Fruit fly (Drosophila melanogaster) whole organism, embryonic: Measurements from ENCODE around the gene Naxe.

ENCODE experiments used
- Abd-B ChIP-seq: fragments of 200-800 bp; sonication (Bioruptor generic); optimal IDR thresholded peaks from 2 replicates; lab custom pipeline; 2018; ENCODE audit warnings: missing biosample characterization, mild to moderate bottlenecking, missing genetic modification characterization, moderate library complexity
- CG10543 ChIP-seq: fragments of 200-800 bp; sonication (Bioruptor generic); optimal IDR thresholded peaks from 3 replicates; lab custom pipeline; 2017; ENCODE audit warnings: missing biosample characterization, mild to moderate bottlenecking, missing genetic modification characterization, moderate library complexity
- CG10959 ChIP-seq: fragments of 200-800 bp; sonication (Bioruptor generic); IDR thresholded peaks from 2 replicates; pipeline ENCODE4 v1.3.6; 2022; ENCODE audit warnings: missing biosample characterization, missing genetic modification characterization
- CG12769 ChIP-seq: fragments of 200-800 bp; sonication (Bioruptor generic); optimal IDR thresholded peaks from 2 replicates; lab custom pipeline; 2019; ENCODE audit warnings: missing biosample characterization, mild to moderate bottlenecking, missing genetic modification characterization, moderate library complexity
- CG13287 ChIP-seq: fragments of 200-800 bp; sonication (Bioruptor generic); IDR thresholded peaks from 2 replicates; pipeline ENCODE4 v1.3.6; 2022; ENCODE audit warnings: missing biosample characterization, missing genetic modification characterization; ENCODE audit not compliant: partially characterized antibody
- CG13775 ChIP-seq: fragments of 200-800 bp; sonication (Bioruptor generic); optimal IDR thresholded peaks from 3 replicates; lab custom pipeline; 2017; ENCODE audit warnings: missing biosample characterization, mild to moderate bottlenecking, missing genetic modification characterization
- CG15011 ChIP-seq: fragments of 200-800 bp; sonication (Bioruptor generic); optimal IDR thresholded peaks from 3 replicates; lab custom pipeline; 2018; ENCODE audit warnings: missing biosample characterization, mild to moderate bottlenecking, missing genetic modification characterization
- CG2116 ChIP-seq: fragments of 200-800 bp; sonication (Bioruptor generic); optimal IDR thresholded peaks from 3 replicates; lab custom pipeline; 2018; ENCODE audit warnings: missing biosample characterization, mild to moderate bottlenecking, missing genetic modification characterization
- CG30020 ChIP-seq: fragments of 200-800 bp; optimal IDR thresholded peaks from 2 replicates; lab custom pipeline; 2019; ENCODE audit warnings: missing biosample characterization, mild to moderate bottlenecking, missing genetic modification characterization, moderate library complexity
- CG3163 ChIP-seq: fragments of 200-800 bp; sonication (Bioruptor generic); optimal IDR thresholded peaks from 3 replicates; lab custom pipeline; 2016; ENCODE audit warnings: missing biosample characterization, missing genetic modification characterization
- CG32532 ChIP-seq: fragments of 200-800 bp; sonication (Bioruptor generic); IDR thresholded peaks from 2 replicates; pipeline ENCODE4 v1.3.6; 2022; ENCODE audit warnings: missing biosample characterization, missing genetic modification characterization
- CG5180 ChIP-seq: fragments of 200-800 bp; sonication (Bioruptor generic); optimal IDR thresholded peaks from 3 replicates; lab custom pipeline; 2017; ENCODE audit warnings: missing biosample characterization, missing genetic modification characterization, mild to moderate bottlenecking, moderate library complexity, missing genetic modification reagents
- CG6765 ChIP-seq: fragments of 200-800 bp; sonication (Bioruptor generic); optimal IDR thresholded peaks from 3 replicates; lab custom pipeline; 2017; ENCODE audit warnings: missing biosample characterization, mild to moderate bottlenecking, missing genetic modification characterization
- CG6791 ChIP-seq: fragments of 200-800 bp; sonication (Bioruptor generic); IDR thresholded peaks from 3 replicates; pipeline ENCODE4 v1.3.6; 2022; ENCODE audit warnings: missing biosample characterization, missing genetic modification characterization; ENCODE audit not compliant: partially characterized antibody
- CG7372 ChIP-seq: fragments of 200-800 bp; sonication (Bioruptor generic); IDR thresholded peaks from 2 replicates; pipeline ENCODE4 v1.3.6; 2022; ENCODE audit warnings: missing biosample characterization, missing genetic modification characterization
- CG8944 ChIP-seq: fragments of 200-800 bp; sonication (Bioruptor generic); optimal IDR thresholded peaks from 3 replicates; lab custom pipeline; 2016; ENCODE audit warnings: missing biosample characterization, missing genetic modification characterization
- CG9609 ChIP-seq: fragments of 200-800 bp; sonication (Bioruptor generic); optimal IDR thresholded peaks from 3 replicates; lab custom pipeline; 2016; ENCODE audit warnings: missing biosample characterization, missing genetic modification characterization
- Chrac-16 ChIP-seq: fragments of 200-800 bp; sonication (Bioruptor generic); optimal IDR thresholded peaks from 3 replicates; lab custom pipeline; 2016; ENCODE audit warnings: missing biosample characterization, missing genetic modification characterization
- Deaf1 ChIP-seq: fragments of 200-800 bp; optimal IDR thresholded peaks from 3 replicates; lab custom pipeline; 2019; ENCODE audit warnings: missing biosample characterization, mild to moderate bottlenecking, missing genetic modification characterization, moderate library complexity
- Dip3 ChIP-seq: fragments of 200-800 bp; sonication (Bioruptor generic); optimal IDR thresholded peaks from 3 replicates; lab custom pipeline; 2016; ENCODE audit warnings: missing biosample characterization, missing genetic modification characterization
- H2.0 ChIP-seq: fragments of 200-800 bp; sonication (Bioruptor generic); IDR thresholded peaks from 2 replicates; pipeline ENCODE4 v1.3.6; 2022; ENCODE audit warnings: missing biosample characterization, missing genetic modification characterization
- Rx ChIP-seq: fragments of 200-800 bp; sonication (Bioruptor generic); IDR thresholded peaks from 2 replicates; pipeline ENCODE4 v1.3.6; 2022; ENCODE audit warnings: missing biosample characterization, missing genetic modification characterization
- Sin3A ChIP-seq: fragments of >200 bp; optimal IDR thresholded peaks from 2 replicates; lab custom pipeline; 2018
- az2 ChIP-seq: fragments of 200-800 bp; sonication (Bioruptor generic); optimal IDR thresholded peaks from 3 replicates; lab custom pipeline; 2016; ENCODE audit warnings: missing biosample characterization, missing genetic modification characterization
- bowl ChIP-seq: fragments of 200-800 bp; sonication (Bioruptor generic); IDR thresholded peaks from 2 replicates; pipeline ENCODE4 v1.3.6; 2022; ENCODE audit warnings: missing biosample characterization, missing genetic modification characterization
- cato ChIP-seq: fragments of 200-800 bp; sonication (Bioruptor generic); optimal IDR thresholded peaks from 2 replicates; lab custom pipeline; 2016; ENCODE audit warnings: missing biosample characterization, missing genetic modification characterization, borderline replicate concordance
- caup ChIP-seq: fragments of 200-800 bp; sonication (Bioruptor generic); optimal IDR thresholded peaks from 3 replicates; lab custom pipeline; 2017; ENCODE audit warnings: missing biosample characterization, mild to moderate bottlenecking, missing genetic modification characterization, moderate library complexity; ENCODE audit not compliant: severe bottlenecking
- chn ChIP-seq: fragments of 200-800 bp; sonication (Bioruptor generic); optimal IDR thresholded peaks from 2 replicates; lab custom pipeline; 2016; ENCODE audit warnings: missing biosample characterization, missing genetic modification characterization
- cwo ChIP-seq: fragments of 200-800 bp; sonication (Bioruptor generic); optimal IDR thresholded peaks from 3 replicates; lab custom pipeline; 2017; ENCODE audit warnings: missing biosample characterization, missing genetic modification characterization, mild to moderate bottlenecking, moderate library complexity, missing genetic modification reagents
- da ChIP-seq: fragments of 200-800 bp; sonication (Bioruptor generic); optimal IDR thresholded peaks from 2 replicates; lab custom pipeline; 2016; ENCODE audit warnings: missing biosample characterization, missing genetic modification characterization
- fd102C ChIP-seq: fragments of 200-800 bp; sonication (Bioruptor generic); optimal IDR thresholded peaks from 2 replicates; lab custom pipeline; 2018; ENCODE audit warnings: missing biosample characterization, mild to moderate bottlenecking, missing genetic modification characterization, moderate library complexity
- fd96Cb ChIP-seq: fragments of 200-800 bp; sonication (Bioruptor generic); optimal IDR thresholded peaks from 2 replicates; lab custom pipeline; 2018; ENCODE audit warnings: missing biosample characterization, mild to moderate bottlenecking, missing genetic modification characterization, moderate library complexity
- h ChIP-seq: fragments of >200 bp; optimal IDR thresholded peaks from 2 replicates; lab custom pipeline; 2017
- insv ChIP-seq, 2 experiments: fragments of 200-800 bp; sonication (Bioruptor generic); optimal IDR thresholded peaks; 3 replicates each; lab custom pipeline; 2016 to 2018; ENCODE audit warnings: missing biosample characterization in 2 of 2, missing genetic modification characterization in 2 of 2
- jigr1 ChIP-seq: fragments of 200-800 bp; sonication (Bioruptor generic); IDR thresholded peaks from 3 replicates; pipeline ENCODE4 v1.3.6; 2022; ENCODE audit warnings: missing biosample characterization, missing genetic modification characterization
- kay ChIP-seq: fragments of 200-800 bp; sonication (Bioruptor generic); optimal IDR thresholded peaks from 2 replicates; lab custom pipeline; 2016; ENCODE audit warnings: missing biosample characterization, missing genetic modification characterization
- nerfin-2 ChIP-seq: fragments of 200-800 bp; sonication (Bioruptor generic); IDR thresholded peaks from 2 replicates; pipeline ENCODE4 v1.3.6; 2022; ENCODE audit warnings: missing biosample characterization, missing genetic modification characterization; ENCODE audit not compliant: partially characterized antibody
- sens ChIP-seq: fragments of 200-800 bp; sonication (Bioruptor generic); peaks from one replicate; lab custom pipeline; 2016; ENCODE audit warnings: missing biosample characterization, missing genetic modification characterization
- shn ChIP-seq: fragments of 200-800 bp; sonication (Bioruptor generic); optimal IDR thresholded peaks from 3 replicates; lab custom pipeline; 2016; ENCODE audit warnings: missing biosample characterization, missing genetic modification characterization

The Naxe gene

DNA sequence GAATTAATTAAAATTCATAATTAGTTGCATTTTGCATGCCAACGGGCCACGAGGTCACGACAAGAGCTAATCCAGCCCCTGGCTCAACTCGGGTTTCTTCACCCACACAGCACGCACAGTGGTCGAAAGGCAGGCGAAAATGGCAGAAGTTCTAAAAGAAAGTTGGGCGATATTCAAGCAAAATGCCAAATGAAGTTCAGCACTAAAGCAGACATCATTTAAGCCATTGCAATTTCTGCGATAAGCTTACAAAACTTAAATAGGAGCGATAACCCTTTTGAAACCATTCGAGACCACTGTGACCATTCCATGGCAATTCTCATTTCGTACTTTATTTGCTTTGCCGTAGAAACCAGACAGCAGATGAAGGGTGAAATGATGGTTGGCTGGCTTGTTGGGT lies 18.4 kb downstream of the Naxe start (continued):
- no peak for TF ChIP-seq CG2116
- no peak for TF ChIP-seq nerfin-2
- TF ChIP-seq Deaf1 = peak; percentile 6
- TF ChIP-seq H2.0 (GFP tag; lab: Robert Waterston, UW) = peak; percentile 57; the same call in 1 of the 2 replicates
- TF ChIP-seq Rx (GFP tag; lab: Robert Waterston, UW) = peak; percentile 25; the same call in 1 of the 2 replicates
- no peak for TF ChIP-seq jigr1 (GFP tag; lab: Robert Waterston, UW)
- TF ChIP-seq Abd-B (GFP tag; lab: Kevin White, UChicago) = no peak
- no peak for TF ChIP-seq da (GFP tag; lab: Kevin White, UChicago)
- TF ChIP-seq CG32532 (GFP tag; lab: Robert Waterston, UW) = peak; percentile 56; the same call in 1 of the 2 replicates
- TF ChIP-seq az2 = peak; percentile 47
- TF ChIP-seq chn = peak; percentile 16
- no peak for TF ChIP-seq CG30020 (tag; lab: Kevin White, UChicago)
- no peak for TF ChIP-seq shn (GFP tag; lab: Kevin White, UChicago)
- TF ChIP-seq Dip3 (GFP tag; lab: Kevin White, UChicago) = no peak
- TF ChIP-seq CG6791 (GFP tag; lab: Robert Waterston, UW) = no peak
- no peak for TF ChIP-seq CG13287
- no peak for TF ChIP-seq CG15011 (GFP tag; lab: Kevin White, UChicago)
- TF ChIP-seq CG10543 = no peak
- TF ChIP-seq CG5180 (GFP tag; lab: Kevin White, UChicago) = no peak
- no peak for TF ChIP-seq kay (GFP tag; lab: Kevin White, UChicago)
- TF ChIP-seq fd102C = no peak

DNA sequence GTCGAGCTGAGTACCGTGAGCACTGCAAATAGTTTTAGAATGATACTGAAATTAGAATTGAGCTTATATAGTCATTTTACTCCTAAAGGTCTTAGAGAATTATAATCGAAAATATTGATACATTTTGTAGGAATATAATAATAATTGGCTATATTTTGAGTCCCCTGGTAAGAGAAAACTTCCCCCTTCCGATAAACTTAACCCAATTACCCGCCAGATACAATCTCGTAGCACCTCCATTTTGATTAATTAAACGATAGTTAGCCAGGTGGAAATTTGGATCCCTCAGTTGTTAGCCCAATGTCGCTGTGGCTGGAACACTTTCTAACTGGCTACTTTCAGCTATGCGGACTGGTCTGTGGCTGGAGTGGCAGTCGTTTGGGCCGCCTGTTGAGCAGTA lies 24.6 kb downstream of the Naxe start, which contains the start of gene Gr9a:
Gr9a (plus strand) TSS at position 301 of the 400 bp plus-strand sequence.
- no peak for TF ChIP-seq caup (GFP tag; lab: Kevin White, UChicago)
- no peak for TF ChIP-seq CG3163
- TF ChIP-seq h (lab: Kevin White, UChicago) = no peak
- TF ChIP-seq cato (GFP tag; lab: Kevin White, UChicago) = no peak
- TF ChIP-seq CG12769 = no peak
- TF ChIP-seq CG6765 (GFP tag; lab: Kevin White, UChicago) = no peak
- no peak for TF ChIP-seq CG9609 (GFP tag; lab: Kevin White, UChicago)
- TF ChIP-seq bowl (GFP tag; lab: Robert Waterston, UW) = no peak
- TF ChIP-seq insv (GFP tag; optimal IDR thresholded peaks at IDR 0.05; lab: Kevin White, UChicago) = no peak
- no peak for TF ChIP-seq CG13775 (GFP tag; lab: Kevin White, UChicago)
- TF ChIP-seq fd96Cb (tag; lab: Kevin White, UChicago) = no peak

DNA sequence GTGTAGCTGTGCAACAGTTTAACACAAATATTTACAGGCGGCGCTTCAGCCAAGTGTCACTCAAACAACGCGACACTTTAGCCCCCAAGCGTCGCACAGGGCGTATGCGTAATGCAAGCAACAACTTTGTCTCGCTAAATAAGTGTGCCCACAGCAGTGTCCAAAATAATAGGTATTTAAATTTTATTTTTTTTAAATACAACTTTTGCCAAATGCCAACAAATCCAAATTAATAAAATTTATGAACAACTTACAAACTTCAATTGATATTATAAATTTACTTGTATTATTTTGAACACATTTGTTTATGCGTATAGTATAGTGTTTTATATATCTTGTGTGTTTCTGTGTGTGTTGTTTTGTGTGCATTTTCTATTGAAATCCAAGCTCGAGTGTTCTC lies 28.0 kb downstream of the Naxe start:
- TF ChIP-seq Chrac-16 (GFP tag; lab: Kevin White, UChicago) (no peak), sens (GFP tag; lab: Kevin White, UChicago) (peak; percentile 56), CG7372 (GFP tag; lab: Robert Waterston, UW) (0 out of 2 replicates have a peak, but pooled peaks have one; percentile 26), cwo (GFP tag; lab: Kevin White, UChicago) (no peak), CG8944 (GFP tag; lab: Kevin White, UChicago) (no peak)

DNA sequence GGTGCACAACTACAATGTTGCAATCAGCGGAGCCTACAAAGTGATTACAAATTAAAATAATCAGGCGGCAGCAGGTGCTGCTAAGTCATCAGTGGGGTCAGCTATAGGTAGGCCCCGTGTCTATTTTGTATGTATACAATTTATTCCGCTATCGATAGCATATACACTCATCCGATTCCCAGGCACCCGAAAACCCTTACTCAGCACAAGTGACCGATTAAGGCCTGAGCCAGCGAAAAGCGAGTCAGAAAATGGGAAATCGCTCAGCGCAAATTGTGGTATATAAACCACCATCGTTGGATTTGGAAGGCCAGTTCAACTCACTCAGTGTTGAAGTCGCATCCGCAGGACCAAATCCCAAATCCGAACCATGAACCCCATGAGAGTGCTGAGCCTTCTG lies 32.4 kb downstream of the Naxe start, which contains the start of gene Yp1:
Yp1 (plus strand) TSS at position 265 of the 400 bp plus-strand sequence.
- TF ChIP-seq Sin3A (lab: Kevin White, UChicago) (no peak), CG10959 (GFP tag; lab: Robert Waterston, UW) (no peak)
